Fruit fly (Drosophila melanogaster): Measurements from ENCODE around the gene ppk28.

ppk28 gene

DNA sequence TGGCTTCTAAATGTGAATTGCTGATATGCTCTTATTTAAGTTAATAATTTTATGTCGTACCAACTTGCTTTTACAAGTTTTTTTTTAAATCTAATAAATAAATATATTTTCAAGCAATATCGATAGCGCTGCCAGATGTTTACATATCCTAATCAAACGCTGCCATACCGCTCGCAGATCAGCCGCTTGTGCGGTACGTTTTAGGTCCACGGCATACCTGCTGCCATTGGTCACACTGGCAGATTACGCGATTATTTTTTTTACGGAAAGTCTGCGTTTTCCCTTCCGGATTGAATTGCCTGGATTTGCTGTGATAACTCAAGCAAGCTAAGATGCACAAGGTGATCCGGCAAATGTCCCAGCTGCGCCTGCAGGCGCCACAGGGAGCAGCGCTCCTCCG lies 22.1 kb upstream of the ppk28 start, which contains the start of gene mRpL22 (continued):
- TF ChIP-seq BEAF-32 (GFP tag; optimal IDR thresholded peaks at IDR 0.05) (peak; percentile 56), Ets97D (GFP tag; optimal IDR thresholded peaks at IDR 0.05) (peak; percentile 30), slp2 (GFP tag; optimal IDR thresholded peaks at IDR 0.05) (no peak), CG4617 (GFP tag; optimal IDR thresholded peaks at IDR 0.05; ENCODE audit: borderline replicate concordance) (peak; percentile 35), CG3847 (GFP tag; IDR thresholded peaks at IDR 0.05) (peak; percentile 70), Med (GFP tag) (peak; percentile 37), mam (GFP tag; optimal IDR thresholded peaks at IDR 0.05) (no peak), wek (GFP tag; optimal IDR thresholded peaks at IDR 0.05) (no peak), CG15011 (GFP tag; optimal IDR thresholded peaks at IDR 0.05) (no peak), CG31388 (GFP tag; optimal IDR thresholded peaks at IDR 0.05) (no peak), Deaf1 (tag; optimal IDR thresholded peaks at IDR 0.05) (no peak), CG9437 (GFP tag; optimal IDR thresholded peaks at IDR 0.05) (peak; percentile 69), CkIIα-i1 (GFP tag; IDR thresholded peaks at IDR 0.05) (no peak), CG9932 (GFP tag; IDR thresholded peaks at IDR 0.05) (0 out of 2 replicates have a peak, but pooled peaks have one; percentile 29), Opbp (GFP tag; IDR thresholded peaks at IDR 0.05; ENCODE audit: partially characterized antibody) (peak; percentile 31; the same call in 1 of the 3 replicates), Rfx (GFP tag; IDR thresholded peaks at IDR 0.05) (peak; percentile 31; the same call in 1 of the 2 replicates), trem (tag; optimal IDR thresholded peaks at IDR 0.05) (peak; percentile 26), knrl (GFP tag; IDR thresholded peaks at IDR 0.05; ENCODE audit: partially characterized antibody) (peak; percentile 19; the same call in 1 of the 3 replicates), CG17359 (tag; optimal IDR thresholded peaks at IDR 0.05) (no peak), vfl (GFP tag; optimal IDR thresholded peaks at IDR 0.05) (no peak), CG14860 (GFP tag; IDR thresholded peaks at IDR 0.05; ENCODE audit: partially characterized antibody) (no peak), Bgb (GFP tag; IDR thresholded peaks at IDR 0.05; ENCODE audit: partially characterized antibody) (peak; percentile 32; the same call in 1 of the 2 replicates), CG17361 (GFP tag; IDR thresholded peaks at IDR 0.05) (peak; percentile 11; the same call in 1 of the 3 replicates), CG14965 (GFP tag; optimal IDR thresholded peaks at IDR 0.05; ENCODE audit: borderline replicate concordance) (no peak), CG13296 (GFP tag; optimal IDR thresholded peaks at IDR 0.05) (no peak), bbx (GFP tag; IDR thresholded peaks at IDR 0.05; ENCODE audit: partially characterized antibody) (peak; percentile 36; the same call in 1 of the 2 replicates)

DNA sequence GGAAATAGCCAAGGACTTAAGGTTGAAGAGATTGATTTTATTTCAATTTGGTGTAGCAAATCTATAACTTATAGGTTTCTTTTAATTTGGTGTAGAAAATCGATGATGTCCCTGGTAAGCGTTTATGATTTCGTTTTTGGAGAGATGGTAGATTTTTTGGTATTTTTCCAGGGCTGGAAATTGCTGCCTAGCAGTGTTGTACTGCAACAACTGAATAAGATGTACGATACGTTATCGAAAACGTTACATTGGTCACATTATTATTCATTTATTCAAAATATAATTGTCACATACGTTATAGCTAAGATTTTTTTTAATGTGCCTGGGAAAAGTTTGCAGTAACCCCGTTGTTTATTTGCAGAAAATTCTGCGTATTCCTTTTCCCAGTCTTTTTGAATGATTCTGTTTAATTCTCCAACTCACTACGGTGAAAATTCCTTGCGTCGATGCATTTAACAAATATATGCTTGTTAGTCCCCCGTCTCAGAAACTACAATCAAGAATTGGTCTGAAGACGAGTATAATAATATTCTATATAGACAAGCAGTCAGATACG lies 18.9 kb upstream of the ppk28 start, which contains the start of the genes CG9609 and Sap30:
TSS of gene CG9609 (minus strand) at position 149 of the 556 bp plus-strand sequence.
TSS of gene Sap30 (plus strand) at position 424 of the 556 bp plus-strand sequence.
- TF ChIP-seq CG4820 (GFP tag; optimal IDR thresholded peaks at IDR 0.05) (no peak), Dbx (GFP tag; IDR thresholded peaks at IDR 0.05) (no peak), Fer1 (GFP tag; optimal IDR thresholded peaks at IDR 0.05) (no peak), Doc3 (GFP tag; IDR thresholded peaks at IDR 0.05; ENCODE audit: partially characterized antibody) (0 out of 3 replicates have a peak, but pooled peaks have one; percentile 41), Ets97D (GFP tag; optimal IDR thresholded peaks at IDR 0.05) (peak; percentile 57), Lhr (GFP tag; optimal IDR thresholded peaks at IDR 0.05) (no peak), en (GFP tag; optimal IDR thresholded peaks at IDR 0.05) (no peak), Hr78 (GFP tag; optimal IDR thresholded peaks at IDR 0.05) (no peak), tgo (GFP tag; IDR thresholded peaks at IDR 0.05) (no peak), E2f2 (GFP tag; IDR thresholded peaks at IDR 0.05) (no peak), org-1 (GFP tag; optimal IDR thresholded peaks at IDR 0.05) (no peak), CG12659 (GFP tag; optimal IDR thresholded peaks at IDR 0.05) (peak; percentile 27), Sry-β (GFP tag; optimal IDR thresholded peaks at IDR 0.05) (no peak), CG12104 (GFP tag; optimal IDR thresholded peaks at IDR 0.05) (no peak), CG33213 (GFP tag; optimal IDR thresholded peaks at IDR 0.05) (no peak), CG8281 (tag; optimal IDR thresholded peaks at IDR 0.05) (no peak), kay (GFP tag; optimal IDR thresholded peaks at IDR 0.05) (no peak), fu2 (GFP tag; optimal IDR thresholded peaks at IDR 0.05) (no peak), CG2202 (tag; optimal IDR thresholded peaks at IDR 0.05) (no peak), CG3726 (GFP tag; IDR thresholded peaks at IDR 0.05) (no peak), MESR4 (GFP tag; optimal IDR thresholded peaks at IDR 0.05) (no peak), CG13296 (GFP tag; optimal IDR thresholded peaks at IDR 0.05) (no peak), PHDP (tag; optimal IDR thresholded peaks at IDR 0.05) (no peak), otp (GFP tag; IDR thresholded peaks at IDR 0.05) (no peak), CG11398 (GFP tag; optimal IDR thresholded peaks at IDR 0.05) (no peak), Taf1 (GFP tag; IDR thresholded peaks at IDR 0.05) (no peak)

All from whole organism, embryonic.